Fruit fly (Drosophila melanogaster) whole organism, embryonic: Measurements from ENCODE around the gene plx.

Experiments used
- Atf-2 ChIP-seq: fragments of 200-800 bp; sonication (Bioruptor generic); optimal IDR thresholded peaks from 2 replicates; lab custom pipeline; 2016; ENCODE audit warnings: missing biosample characterization, missing genetic modification characterization
- Blimp-1 ChIP-seq: fragments of 200-800 bp; sonication (Bioruptor generic); optimal IDR thresholded peaks from 3 replicates; lab custom pipeline; 2018; ENCODE audit warnings: missing biosample characterization, missing genetic modification characterization, mild to moderate bottlenecking, moderate library complexity, missing genetic modification reagents
- CG10321 ChIP-seq: fragments of 200-800 bp; sonication (Bioruptor generic); IDR thresholded peaks from 2 replicates; pipeline ENCODE4 v1.3.6; 2022; ENCODE audit warnings: missing biosample characterization, missing genetic modification characterization
- CG12659 ChIP-seq: fragments of 200-800 bp; sonication (Bioruptor generic); optimal IDR thresholded peaks from 3 replicates; lab custom pipeline; 2017; ENCODE audit warnings: mild to moderate bottlenecking, missing biosample characterization, missing genetic modification reagents, missing genetic modification characterization
- CG14441 ChIP-seq: fragments of 200-800 bp; sonication (Bioruptor generic); IDR thresholded peaks from 2 replicates; pipeline ENCODE4 v1.3.6; 2022; ENCODE audit warnings: missing biosample characterization, missing genetic modification characterization
- CG15011 ChIP-seq: fragments of 200-800 bp; sonication (Bioruptor generic); optimal IDR thresholded peaks from 3 replicates; lab custom pipeline; 2018; ENCODE audit warnings: missing biosample characterization, mild to moderate bottlenecking, missing genetic modification characterization
- CG15514 ChIP-seq: fragments of 200-800 bp; sonication (Bioruptor generic); optimal IDR thresholded peaks from 3 replicates; lab custom pipeline; 2017; ENCODE audit warnings: missing biosample characterization, missing genetic modification characterization, mild to moderate bottlenecking, moderate library complexity, missing genetic modification reagents
- CG1647 ChIP-seq: fragments of 200-800 bp; sonication (Bioruptor generic); optimal IDR thresholded peaks from 3 replicates; lab custom pipeline; 2016; ENCODE audit warnings: missing biosample characterization, missing genetic modification characterization
- CG17186 ChIP-seq: fragments of 200-800 bp; sonication (Bioruptor generic); optimal IDR thresholded peaks from 3 replicates; lab custom pipeline; 2017; ENCODE audit warnings: missing biosample characterization, missing genetic modification reagents, missing genetic modification characterization
- CG1832 ChIP-seq: fragments of 200-800 bp; sonication (Bioruptor generic); optimal IDR thresholded peaks from 2 replicates; lab custom pipeline; 2017; ENCODE audit warnings: missing biosample characterization, mild to moderate bottlenecking, missing genetic modification characterization, inconsistent platforms
- CG18599 ChIP-seq: fragments of 200-800 bp; sonication (Bioruptor generic); optimal IDR thresholded peaks from 3 replicates; lab custom pipeline; 2017; ENCODE audit warnings: missing biosample characterization, missing genetic modification characterization, mild to moderate bottlenecking, moderate library complexity, missing genetic modification reagents
- CG34376 ChIP-seq: fragments of 200-800 bp; sonication (Bioruptor generic); optimal IDR thresholded peaks from 2 replicates; lab custom pipeline; 2018; ENCODE audit warnings: missing biosample characterization, mild to moderate bottlenecking, missing genetic modification characterization
- CG4282 ChIP-seq: fragments of 200-800 bp; sonication (Bioruptor generic); optimal IDR thresholded peaks from 2 replicates; lab custom pipeline; 2016; ENCODE audit warnings: missing biosample characterization, missing genetic modification characterization
- CG4404 ChIP-seq: fragments of 200-800 bp; sonication (Bioruptor generic); IDR thresholded peaks from 2 replicates; pipeline ENCODE4 v1.3.6; 2022; ENCODE audit warnings: missing biosample characterization, missing genetic modification characterization
- CG6254 ChIP-seq: fragments of 200-800 bp; sonication (Bioruptor generic); optimal IDR thresholded peaks from 3 replicates; lab custom pipeline; 2017; ENCODE audit warnings: mild to moderate bottlenecking, missing biosample characterization, missing genetic modification reagents, missing genetic modification characterization
- CG6765 ChIP-seq: fragments of 200-800 bp; sonication (Bioruptor generic); optimal IDR thresholded peaks from 3 replicates; lab custom pipeline; 2017; ENCODE audit warnings: missing biosample characterization, mild to moderate bottlenecking, missing genetic modification characterization
- CG7963 ChIP-seq: fragments of 200-800 bp; sonication (Bioruptor generic); IDR thresholded peaks from 3 replicates; pipeline ENCODE4 v1.3.6; 2022; ENCODE audit warnings: missing biosample characterization, missing genetic modification characterization; ENCODE audit not compliant: partially characterized antibody
- CG8281 ChIP-seq: fragments of 200-800 bp; sonication (Bioruptor generic); optimal IDR thresholded peaks from 2 replicates; lab custom pipeline; 2018; ENCODE audit warnings: missing biosample characterization, mild to moderate bottlenecking, missing genetic modification characterization, moderate library complexity
- E2f1 ChIP-seq: fragments of 200-800 bp; sonication (Bioruptor generic); IDR thresholded peaks from 2 replicates; pipeline ENCODE4 v1.3.6; 2022; ENCODE audit warnings: missing biosample characterization, missing genetic modification characterization
- HLH54F ChIP-seq: fragments of 200-800 bp; sonication (Bioruptor generic); optimal IDR thresholded peaks from 3 replicates; lab custom pipeline; 2016; ENCODE audit warnings: missing biosample characterization, missing genetic modification characterization
- Hand ChIP-seq: fragments of 200-800 bp; sonication (Bioruptor generic); optimal IDR thresholded peaks from 2 replicates; lab custom pipeline; 2017; ENCODE audit warnings: mild to moderate bottlenecking, missing biosample characterization, missing genetic modification reagents, missing genetic modification characterization
- Hmr ChIP-seq: fragments of 200-800 bp; sonication (Bioruptor generic); optimal IDR thresholded peaks from 3 replicates; lab custom pipeline; 2017; ENCODE audit warnings: mild to moderate bottlenecking, missing biosample characterization, missing genetic modification reagents, missing genetic modification characterization
- Hmx ChIP-seq: fragments of 200-800 bp; sonication (Bioruptor generic); optimal IDR thresholded peaks from 2 replicates; lab custom pipeline; 2016; ENCODE audit warnings: missing biosample characterization, missing genetic modification characterization
- Neu2 ChIP-seq: fragments of 200-800 bp; sonication (Bioruptor generic); optimal IDR thresholded peaks from 3 replicates; lab custom pipeline; 2016; ENCODE audit warnings: missing biosample characterization, missing genetic modification characterization, borderline replicate concordance
- Nf-YB ChIP-seq: fragments of 200-800 bp; sonication (Bioruptor generic); optimal IDR thresholded peaks from 3 replicates; lab custom pipeline; 2019; ENCODE audit warnings: missing biosample characterization, mild to moderate bottlenecking, missing genetic modification characterization, moderate library complexity
- Ptx1 ChIP-seq: fragments of 200-800 bp; sonication (Bioruptor generic); IDR thresholded peaks from 2 replicates; pipeline ENCODE4 v1.3.6; 2022; ENCODE audit warnings: missing biosample characterization, missing genetic modification characterization
- Scr ChIP-seq: fragments of 200-800 bp; sonication (Bioruptor generic); IDR thresholded peaks from 2 replicates; pipeline ENCODE4 v1.3.6; 2022; ENCODE audit warnings: missing biosample characterization, missing genetic modification characterization; ENCODE audit not compliant: partially characterized antibody
- Spps ChIP-seq: fragments of 200-800 bp; sonication (Bioruptor generic); optimal IDR thresholded peaks from 2 replicates; lab custom pipeline; 2018; ENCODE audit warnings: missing biosample characterization, mild to moderate bottlenecking, missing genetic modification characterization
- TFAM ChIP-seq: fragments of 200-800 bp; sonication (Bioruptor generic); optimal IDR thresholded peaks from 2 replicates; lab custom pipeline; 2017; ENCODE audit warnings: missing biosample characterization, missing genetic modification characterization, inconsistent platforms
- Taf1 ChIP-seq: fragments of 200-800 bp; sonication (Bioruptor generic); IDR thresholded peaks from 2 replicates; pipeline ENCODE4 v1.3.6; 2022; ENCODE audit warnings: missing biosample characterization, missing genetic modification characterization
- bigmax ChIP-seq: fragments of 200-800 bp; sonication (Bioruptor generic); optimal IDR thresholded peaks from 2 replicates; lab custom pipeline; 2018; ENCODE audit warnings: missing biosample characterization, mild to moderate bottlenecking, missing genetic modification characterization
- cad ChIP-seq: fragments of >200 bp; optimal IDR thresholded peaks from 2 replicates; lab custom pipeline; 2017; ENCODE audit warnings: missing biosample characterization, missing genetic modification characterization
- chif ChIP-seq, 2 experiments: fragments of 200-800 bp; sonication (Bioruptor generic); optimal IDR thresholded peaks; 3 replicates each; lab custom pipeline; 2016; ENCODE audit warnings: missing biosample characterization in 2 of 2, missing genetic modification characterization in 2 of 2
- chinmo ChIP-seq: fragments of 200-800 bp; sonication (Bioruptor generic); IDR thresholded peaks from 4 replicates; pipeline ENCODE4 v1.3.6; 2022; ENCODE audit warnings: missing biosample characterization, missing genetic modification characterization; ENCODE audit not compliant: partially characterized antibody
- dimm ChIP-seq: fragments of 200-800 bp; sonication (Bioruptor generic); IDR thresholded peaks from 2 replicates; pipeline ENCODE4 v1.3.6; 2022; ENCODE audit warnings: missing biosample characterization, missing genetic modification characterization
- esg ChIP-seq: fragments of 200-800 bp; sonication (Bioruptor generic); conservative IDR thresholded peaks from 2 replicates; pipeline ENCODE4 v1.3.6; 2022; ENCODE audit warnings: missing biosample characterization, missing genetic modification characterization
- fru ChIP-seq: fragments of >200 bp; optimal IDR thresholded peaks from 2 replicates; lab custom pipeline; 2017
- fu2 ChIP-seq: fragments of 200-800 bp; sonication (Bioruptor generic); optimal IDR thresholded peaks from 2 replicates; lab custom pipeline; 2016; ENCODE audit warnings: missing biosample characterization, missing genetic modification characterization
- gfzf ChIP-seq: fragments of 200-800 bp; sonication (Bioruptor generic); optimal IDR thresholded peaks from 2 replicates; lab custom pipeline; 2016; ENCODE audit warnings: missing biosample characterization, mild to moderate bottlenecking, missing genetic modification characterization, moderate library complexity
- kah ChIP-seq: fragments of 200-800 bp; sonication (Bioruptor generic); optimal IDR thresholded peaks from 2 replicates; lab custom pipeline; 2018; ENCODE audit warnings: missing biosample characterization, mild to moderate bottlenecking, missing genetic modification characterization
- knrl ChIP-seq: fragments of 200-800 bp; sonication (Bioruptor generic); IDR thresholded peaks from 3 replicates; pipeline ENCODE4 v1.3.6; 2022; ENCODE audit warnings: missing biosample characterization, missing genetic modification characterization; ENCODE audit not compliant: partially characterized antibody
- lilli ChIP-seq: fragments of 200-800 bp; sonication (Bioruptor generic); optimal IDR thresholded peaks from 3 replicates; lab custom pipeline; 2016; ENCODE audit warnings: missing biosample characterization, missing genetic modification characterization
- lov ChIP-seq, 2 experiments: fragments of 200-800 bp in 1 of 2; fragments of >200 bp in 1 of 2; sonication (Bioruptor generic) in 1 of 2; IDR thresholded peaks in 1 of 2; optimal IDR thresholded peaks in 1 of 2; 2 replicates in 1 of 2; 3 replicates in 1 of 2; pipeline versions ENCODE4 v1.3.6 to Lab custom; 2017 to 2022; ENCODE audit warnings: missing biosample characterization in 1 of 2, missing genetic modification characterization in 1 of 2
- onecut ChIP-seq: fragments of 200-800 bp; sonication (Bioruptor generic); IDR thresholded peaks from 2 replicates; pipeline ENCODE4 v1.3.6; 2022; ENCODE audit warnings: missing biosample characterization, missing genetic modification characterization
- pfk ChIP-seq: fragments of 200-800 bp; sonication (Bioruptor generic); optimal IDR thresholded peaks from 2 replicates; lab custom pipeline; 2018; ENCODE audit warnings: missing biosample characterization, mild to moderate bottlenecking, missing genetic modification characterization, moderate library complexity
- pho ChIP-seq: fragments of 200-800 bp; sonication (Bioruptor generic); optimal IDR thresholded peaks from 2 replicates; lab custom pipeline; 2016; ENCODE audit warnings: missing biosample characterization, missing genetic modification characterization
- sim ChIP-seq: fragments of 200-800 bp; sonication (Bioruptor generic); IDR thresholded peaks from 2 replicates; pipeline ENCODE4 v1.3.6; 2022; ENCODE audit warnings: missing biosample characterization, missing genetic modification characterization
- sna ChIP-seq: fragments of 200-800 bp; sonication (Bioruptor generic); IDR thresholded peaks from 2 replicates; pipeline ENCODE4 v1.3.6; 2022; ENCODE audit warnings: missing biosample characterization, missing genetic modification characterization; ENCODE audit not compliant: partially characterized antibody
- ttk ChIP-seq: fragments of 200-800 bp; sonication (Bioruptor generic); IDR thresholded peaks from 2 replicates; pipeline ENCODE4 v2.1.2; 2022; ENCODE audit warnings: missing biosample characterization, missing genetic modification characterization
- vnd ChIP-seq: fragments of 200-800 bp; sonication (Bioruptor generic); IDR thresholded peaks from 3 replicates; pipeline ENCODE4 v1.3.6; 2022; ENCODE audit warnings: missing biosample characterization, missing genetic modification characterization; ENCODE audit not compliant: partially characterized antibody

plx gene

DNA sequence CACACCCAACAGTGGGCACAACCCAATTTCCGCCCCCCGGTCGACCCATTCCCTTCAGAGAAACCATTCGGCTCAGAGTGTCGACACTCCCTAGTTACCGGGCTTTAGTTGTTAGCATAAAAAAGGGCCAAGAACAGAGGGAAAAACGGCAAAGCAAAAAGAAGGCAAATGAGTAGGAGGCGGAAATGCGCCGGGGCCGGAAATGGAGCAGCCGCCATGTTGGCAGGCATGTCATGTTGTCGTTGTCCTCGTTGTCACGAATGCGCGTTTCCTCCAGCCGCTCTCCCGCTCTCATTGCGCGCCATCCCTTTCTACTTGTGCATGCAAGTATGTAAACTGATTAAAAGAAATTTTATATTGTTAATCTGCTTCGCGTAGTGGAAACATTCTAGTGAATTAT, 10.7 kb downstream of the plx start (continued):
- no peak for TF ChIP-seq lov (optimal IDR thresholded peaks at IDR 0.05; lab: Kevin White, UChicago)
- TF ChIP-seq lov (GFP tag; IDR thresholded peaks at IDR 0.05; lab: Robert Waterston, UW), result 0 out of 3 replicates have a peak, but pooled peaks have one; percentile 41
- TF ChIP-seq CG4282, result no peak
- TF ChIP-seq CG6254 (GFP tag; lab: Kevin White, UChicago), result no peak
- TF ChIP-seq CG1832, result no peak
- TF ChIP-seq Atf-2 (GFP tag; lab: Kevin White, UChicago), result no peak
- no peak for TF ChIP-seq CG17186 (GFP tag; lab: Kevin White, UChicago)
- TF ChIP-seq CG7963 (GFP tag; lab: Robert Waterston, UW), result no peak
- TF ChIP-seq Nf-YB, result no peak
- TF ChIP-seq Hand, result no peak
- no peak for TF ChIP-seq Ptx1 (GFP tag; lab: Robert Waterston, UW)
- TF ChIP-seq CG8281, result no peak
- no peak for TF ChIP-seq TFAM (GFP tag; lab: Kevin White, UChicago)
- no peak for TF ChIP-seq sim (GFP tag; lab: Robert Waterston, UW)
- TF ChIP-seq CG10321 (GFP tag; lab: Robert Waterston, UW), result no peak
- no peak for TF ChIP-seq E2f1 (GFP tag; lab: Robert Waterston, UW)
- TF ChIP-seq ttk (GFP tag; lab: Robert Waterston, UW), result no peak
- TF ChIP-seq Hmx (GFP tag; lab: Kevin White, UChicago), result no peak
- TF ChIP-seq CG1647 (GFP tag; lab: Kevin White, UChicago), result no peak
- TF ChIP-seq pfk (GFP tag; lab: Kevin White, UChicago), result peak; percentile 22
- peak; percentile 43 for TF ChIP-seq CG6765 (GFP tag; lab: Kevin White, UChicago)
- no peak for TF ChIP-seq fru (lab: Kevin White, UChicago)
- TF ChIP-seq gfzf (GFP tag; lab: Kevin White, UChicago), result no peak
- TF ChIP-seq knrl, result no peak
- TF ChIP-seq Neu2 (GFP tag; lab: Kevin White, UChicago), result no peak
- no peak for TF ChIP-seq fu2
- no peak for TF ChIP-seq Scr
- TF ChIP-seq lilli (GFP tag; lab: Kevin White, UChicago), result no peak
- no peak for TF ChIP-seq Blimp-1 (GFP tag; lab: Kevin White, UChicago)
- no peak for TF ChIP-seq CG15011
- peak; percentile 35 for TF ChIP-seq Hmr (GFP tag; lab: Kevin White, UChicago)
- no peak for TF ChIP-seq dimm (GFP tag; lab: Robert Waterston, UW)
- no peak for TF ChIP-seq Taf1 (GFP tag; lab: Robert Waterston, UW)
- no peak for TF ChIP-seq Spps (tag; lab: Kevin White, UChicago)
- TF ChIP-seq CG4404 (GFP tag; lab: Robert Waterston, UW), result no peak
- TF ChIP-seq CG12659 (GFP tag; lab: Kevin White, UChicago), result no peak
- no peak for TF ChIP-seq kah (GFP tag; lab: Kevin White, UChicago)
- no peak for TF ChIP-seq CG14441 (GFP tag; lab: Robert Waterston, UW)
- TF ChIP-seq cad (GFP tag; lab: Kevin White, UChicago), result no peak
- TF ChIP-seq chif (GFP tag; optimal IDR thresholded peaks at IDR 0.05; lab: Kevin White, UChicago), result no peak
- TF ChIP-seq vnd (GFP tag; lab: Robert Waterston, UW), result no peak
- no peak for TF ChIP-seq esg (GFP tag; lab: Robert Waterston, UW)
- TF ChIP-seq CG18599 (GFP tag; lab: Kevin White, UChicago), result peak; percentile 48
- TF ChIP-seq CG34376, result peak; percentile 57
- no peak for TF ChIP-seq HLH54F (GFP tag; lab: Kevin White, UChicago)
- no peak for TF ChIP-seq bigmax (GFP tag; lab: Kevin White, UChicago)
- TF ChIP-seq chinmo, result 0 out of 4 replicates have a peak, but pooled peaks have one; percentile 19
- peak; percentile 24 for TF ChIP-seq CG15514 (GFP tag; lab: Kevin White, UChicago)
- 0 out of 2 replicates have a peak, but pooled peaks have one; percentile 12 for TF ChIP-seq onecut (GFP tag; lab: Robert Waterston, UW)
- no peak for TF ChIP-seq pho (GFP tag; lab: Kevin White, UChicago)
- TF ChIP-seq sna (GFP tag; lab: Robert Waterston, UW), result no peak
